Worm (Caenorhabditis elegans): Measurements from ENCODE around the gene R13D11.10.

DNA sequence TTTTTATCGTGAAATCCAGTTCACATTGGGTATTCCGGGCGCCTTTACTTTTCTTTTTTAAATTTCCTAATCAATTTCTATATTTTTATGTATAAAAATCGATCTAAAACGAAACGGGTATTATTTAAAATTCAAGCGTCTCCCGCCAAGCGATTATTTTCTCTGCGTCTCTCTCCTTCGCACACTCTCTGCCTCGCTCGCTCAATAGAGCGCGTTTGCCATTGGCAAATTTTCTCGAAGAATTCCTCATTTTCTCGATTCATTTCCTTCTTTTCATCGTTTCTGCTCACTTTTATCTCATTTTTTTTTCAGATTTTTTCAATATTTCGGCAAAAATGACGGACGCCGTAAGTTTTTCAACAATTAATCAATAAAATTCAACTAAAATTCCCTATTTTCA lies 39.7 kb downstream of the R13D11.10 start, which contains the start of gene sti-1:
- TF ChIP-seq nhr-23 (tag; optimal IDR thresholded peaks at IDR 0.05) = no peak
- peak; percentile 9 for TF ChIP-seq unc-62 (GFP tag; optimal IDR thresholded peaks at IDR 0.05)
- peak; percentile 69 for TF ChIP-seq nhr-25 (tag; optimal IDR thresholded peaks at IDR 0.05)
- TF ChIP-seq lin-39 (tag; optimal IDR thresholded peaks at IDR 0.05) = no peak
- TF ChIP-seq snpc-4 (tag; optimal IDR thresholded peaks at IDR 0.05) = peak; percentile 35

Data from whole organism, L2 larva.